Worm (Caenorhabditis elegans) whole organism, L1 larva: ENCODE measurements around the gene C04E6.13.

Source experiments
- fos-1 ChIP-seq: fragments of 150-350 bp; optimal IDR thresholded peaks from 2 replicates; lab custom pipeline; 2014; ENCODE audit warnings: missing biosample characterization, missing genetic modification characterization
- lin-39 ChIP-seq: fragments of 150-350 bp; optimal IDR thresholded peaks from 2 replicates; lab custom pipeline; 2014; ENCODE audit warnings: missing biosample characterization, missing genetic modification reagents, missing genetic modification characterization
- mdl-1 ChIP-seq, 2 experiments: fragments of 150-350 bp; optimal IDR thresholded peaks; 2 replicates each; lab custom pipeline; 2014 to 2017; ENCODE audit warnings: missing biosample characterization in 2 of 2, missing genetic modification characterization in 2 of 2, inconsistent platforms in 1 of 2
- mep-1 ChIP-seq: fragments of 150-350 bp; optimal IDR thresholded peaks from 2 replicates; lab custom pipeline; 2014; ENCODE audit warnings: missing biosample characterization, missing genetic modification characterization
- nhr-12 ChIP-seq: sonication (generic microtip); optimal IDR thresholded peaks from 2 replicates; lab custom pipeline; 2017; ENCODE audit warnings: missing biosample characterization, missing genetic modification characterization
- nhr-28 ChIP-seq: fragments of 150-350 bp; optimal IDR thresholded peaks from 2 replicates; lab custom pipeline; 2014; ENCODE audit warnings: missing biosample characterization, missing genetic modification characterization
- nhr-71 ChIP-seq: sonication (generic microtip); optimal IDR thresholded peaks from 2 replicates; lab custom pipeline; 2016; ENCODE audit warnings: mild to moderate bottlenecking, missing genetic modification characterization, moderate library complexity, missing compliant biosample characterization
- nhr-84 ChIP-seq: sonication (generic microtip); optimal IDR thresholded peaks from 2 replicates; lab custom pipeline; 2017; ENCODE audit warnings: missing biosample characterization, missing genetic modification characterization
- snpc-4 ChIP-seq: fragments of 150-350 bp; optimal IDR thresholded peaks from 2 replicates; lab custom pipeline; 2014; ENCODE audit warnings: missing biosample characterization, missing genetic modification characterization
- unc-62 ChIP-seq: fragments of 150-350 bp; optimal IDR thresholded peaks from 2 replicates; lab custom pipeline; 2014; ENCODE audit warnings: missing biosample characterization, missing genetic modification reagents, missing genetic modification characterization
- zag-1 ChIP-seq: fragments of 150-350 bp; optimal IDR thresholded peaks from 2 replicates; lab custom pipeline; 2014; ENCODE audit warnings: missing biosample characterization, missing genetic modification characterization
- zip-4 ChIP-seq: fragments of 200-800 bp; sonication (Bioruptor generic); optimal IDR thresholded peaks from 2 replicates; lab custom pipeline; 2018; ENCODE audit warnings: mild to moderate bottlenecking, missing genetic modification characterization, moderate library complexity, missing compliant biosample characterization

- no peak for TF ChIP-seq unc-62 (GFP tag; lab: Kevin White, UChicago)
- no peak for TF ChIP-seq lin-39 (tag; lab: Kevin White, UChicago)
- no peak for TF ChIP-seq zag-1 (tag; lab: Kevin White, UChicago)
- no peak for TF ChIP-seq fos-1
- no peak for TF ChIP-seq nhr-84 (tag; lab: Kevin White, UChicago)
- no peak for TF ChIP-seq snpc-4 (tag; lab: Kevin White, UChicago)
- no peak for TF ChIP-seq mep-1 (tag; lab: Kevin White, UChicago)
- TF ChIP-seq mdl-1 (tag; optimal IDR thresholded peaks at IDR 0.05; lab: Kevin White, UChicago), result no peak
- TF ChIP-seq nhr-28 (tag; lab: Kevin White, UChicago), result no peak
- no peak for TF ChIP-seq nhr-12 (tag; lab: Kevin White, UChicago)
- TF ChIP-seq nhr-71 (tag; lab: Kevin White, UChicago), result no peak
- no peak for TF ChIP-seq zip-4 (GFP tag; lab: Kevin White, UChicago)
These were observed 18.1 kb downstream of the C04E6.13 start, which contains the start of gene galt-1 for ce11 chrV:5930588-5930987.
